Fruit fly (Drosophila melanogaster) whole organism, embryonic: ENCODE data around the gene CG32225.

Experiments
- Adf1 ChIP-seq: fragments of 200-800 bp; sonication (Bioruptor generic); IDR thresholded peaks from 2 replicates; pipeline ENCODE4 v1.3.6; 2022; ENCODE audit warnings: missing biosample characterization, missing genetic modification characterization
- Asciz ChIP-seq: fragments of 200-800 bp; sonication (Bioruptor generic); optimal IDR thresholded peaks from 2 replicates; lab custom pipeline; 2017; ENCODE audit warnings: missing biosample characterization, mild to moderate bottlenecking, missing genetic modification characterization, missing genetic modification reagents
- CG10209 ChIP-seq: fragments of 200-800 bp; sonication (Bioruptor generic); optimal IDR thresholded peaks from 3 replicates; lab custom pipeline; 2017; ENCODE audit warnings: missing biosample characterization, mild to moderate bottlenecking, missing genetic modification characterization, missing genetic modification reagents
- CG10274 ChIP-seq: fragments of 200-800 bp; sonication (Bioruptor generic); optimal IDR thresholded peaks from 3 replicates; lab custom pipeline; 2017; ENCODE audit warnings: missing biosample characterization, mild to moderate bottlenecking, missing genetic modification characterization
- CG10431 ChIP-seq: fragments of 200-800 bp; sonication (Bioruptor generic); optimal IDR thresholded peaks from 3 replicates; lab custom pipeline; 2018; ENCODE audit warnings: missing biosample characterization, mild to moderate bottlenecking, missing genetic modification characterization
- CG14710 ChIP-seq: fragments of 200-800 bp; sonication (Bioruptor generic); optimal IDR thresholded peaks from 3 replicates; lab custom pipeline; 2019; ENCODE audit warnings: missing biosample characterization, mild to moderate bottlenecking, missing genetic modification characterization, moderate library complexity
- CG15011 ChIP-seq: fragments of 200-800 bp; sonication (Bioruptor generic); optimal IDR thresholded peaks from 3 replicates; lab custom pipeline; 2018; ENCODE audit warnings: missing biosample characterization, mild to moderate bottlenecking, missing genetic modification characterization
- CG16779 ChIP-seq: fragments of 200-800 bp; sonication (Bioruptor generic); IDR thresholded peaks from 2 replicates; pipeline ENCODE4 v1.3.6; 2022; ENCODE audit warnings: missing biosample characterization, missing genetic modification characterization
- CG16815 ChIP-seq: fragments of 200-800 bp; sonication (Bioruptor generic); optimal IDR thresholded peaks from 3 replicates; lab custom pipeline; 2017; ENCODE audit warnings: missing biosample characterization, mild to moderate bottlenecking, missing genetic modification characterization
- CG17359 ChIP-seq: fragments of 200-800 bp; sonication (Bioruptor generic); optimal IDR thresholded peaks from 3 replicates; lab custom pipeline; 2018; ENCODE audit warnings: missing biosample characterization, mild to moderate bottlenecking, missing genetic modification characterization, moderate library complexity
- CG17361 ChIP-seq: fragments of 200-800 bp; sonication (Bioruptor generic); IDR thresholded peaks from 3 replicates; pipeline ENCODE4 v1.3.6; 2022; ENCODE audit warnings: missing biosample characterization, missing genetic modification characterization
- CG1832 ChIP-seq: fragments of 200-800 bp; sonication (Bioruptor generic); optimal IDR thresholded peaks from 2 replicates; lab custom pipeline; 2017; ENCODE audit warnings: missing biosample characterization, mild to moderate bottlenecking, missing genetic modification characterization, inconsistent platforms
- CG2120 ChIP-seq: fragments of 200-800 bp; sonication (Bioruptor generic); optimal IDR thresholded peaks from 3 replicates; lab custom pipeline; 2016; ENCODE audit warnings: missing biosample characterization, missing genetic modification characterization
- CG2875 ChIP-seq: fragments of 200-800 bp; sonication (Bioruptor generic); optimal IDR thresholded peaks from 2 replicates; lab custom pipeline; 2017; ENCODE audit warnings: missing biosample characterization, mild to moderate bottlenecking, missing genetic modification characterization, missing genetic modification reagents
- CG42726 ChIP-seq: fragments of 200-800 bp; sonication (Bioruptor generic); IDR thresholded peaks from 2 replicates; pipeline ENCODE4 v1.3.6; 2022; ENCODE audit warnings: missing biosample characterization, missing genetic modification characterization; ENCODE audit not compliant: partially characterized antibody
- CG4820 ChIP-seq: fragments of 200-800 bp; sonication (Bioruptor generic); optimal IDR thresholded peaks from 3 replicates; lab custom pipeline; 2016; ENCODE audit warnings: missing biosample characterization, missing genetic modification characterization
- CG6813 ChIP-seq: fragments of 200-800 bp; sonication (Bioruptor generic); optimal IDR thresholded peaks from 2 replicates; lab custom pipeline; 2017; ENCODE audit warnings: missing biosample characterization, missing genetic modification characterization, mild to moderate bottlenecking, moderate library complexity, missing genetic modification reagents
- CG8359 ChIP-seq: fragments of 200-800 bp; sonication (Bioruptor generic); optimal IDR thresholded peaks from 2 replicates; lab custom pipeline; 2017; ENCODE audit warnings: missing biosample characterization, mild to moderate bottlenecking, missing genetic modification characterization, borderline replicate concordance
- CG8388 ChIP-seq: fragments of 200-800 bp; sonication (Bioruptor generic); optimal IDR thresholded peaks from 2 replicates; lab custom pipeline; 2019; ENCODE audit warnings: missing biosample characterization, mild to moderate bottlenecking, missing genetic modification characterization, moderate library complexity
- CG8478 ChIP-seq: fragments of >200 bp; optimal IDR thresholded peaks from 2 replicates; lab custom pipeline; 2018
- CG9797 ChIP-seq: fragments of 200-800 bp; sonication (Bioruptor generic); optimal IDR thresholded peaks from 3 replicates; lab custom pipeline; 2018; ENCODE audit warnings: missing biosample characterization, mild to moderate bottlenecking, missing genetic modification characterization
- D19B ChIP-seq: fragments of 200-800 bp; sonication (Bioruptor generic); optimal IDR thresholded peaks from 2 replicates; lab custom pipeline; 2017; ENCODE audit warnings: missing biosample characterization, mild to moderate bottlenecking, missing genetic modification characterization
- Dip2 ChIP-seq: fragments of 200-800 bp; sonication (Bioruptor generic); IDR thresholded peaks from 2 replicates; pipeline ENCODE4 v1.3.6; 2022; ENCODE audit warnings: missing biosample characterization, missing genetic modification characterization
- Doc3 ChIP-seq: fragments of 200-800 bp; sonication (Bioruptor generic); IDR thresholded peaks from 3 replicates; pipeline ENCODE4 v1.3.6; 2022; ENCODE audit warnings: missing biosample characterization, missing genetic modification characterization; ENCODE audit not compliant: partially characterized antibody
- HLH3B ChIP-seq: fragments of 200-800 bp; sonication (Bioruptor generic); IDR thresholded peaks from 2 replicates; pipeline ENCODE4 v1.3.6; 2022; ENCODE audit warnings: missing biosample characterization, missing genetic modification characterization
- Hey ChIP-seq: fragments of 200-800 bp; sonication (Bioruptor generic); optimal IDR thresholded peaks from 3 replicates; lab custom pipeline; 2018; ENCODE audit warnings: missing biosample characterization, mild to moderate bottlenecking, missing genetic modification characterization
- Hsf ChIP-seq: fragments of 200-800 bp; sonication (Bioruptor generic); optimal IDR thresholded peaks from 3 replicates; lab custom pipeline; 2016; ENCODE audit warnings: missing biosample characterization, missing genetic modification characterization
- Optix ChIP-seq: fragments of 200-800 bp; sonication (Bioruptor generic); IDR thresholded peaks from 3 replicates; pipeline ENCODE4 v1.3.6; 2022; ENCODE audit warnings: missing biosample characterization, missing genetic modification characterization
- Sin3A ChIP-seq: fragments of >200 bp; optimal IDR thresholded peaks from 2 replicates; lab custom pipeline; 2018
- Stat92E ChIP-seq, 3 experiments: fragments of >200 bp in 2 of 3; fragments of 200-800 bp in 1 of 3; sonication (Bioruptor generic) in 1 of 3; optimal IDR thresholded peaks; 2 replicates each; lab custom pipeline; 2017 to 2019; ENCODE audit warnings: missing biosample characterization in 3 of 3, missing genetic modification characterization in 3 of 3, mild to moderate bottlenecking in 1 of 3, moderate library complexity in 1 of 3
- YL-1 ChIP-seq: fragments of 200-800 bp; sonication (Bioruptor generic); optimal IDR thresholded peaks from 3 replicates; lab custom pipeline; 2017; ENCODE audit warnings: missing biosample characterization, mild to moderate bottlenecking, missing genetic modification characterization
- ash1 ChIP-seq: fragments of 200-800 bp; sonication (Bioruptor generic); optimal IDR thresholded peaks from 2 replicates; lab custom pipeline; 2018; ENCODE audit warnings: missing biosample characterization, mild to moderate bottlenecking, missing genetic modification characterization
- cg ChIP-seq: fragments of 200-800 bp; sonication (Bioruptor generic); optimal IDR thresholded peaks from 3 replicates; lab custom pipeline; 2019; ENCODE audit warnings: missing biosample characterization, mild to moderate bottlenecking, missing genetic modification characterization, moderate library complexity
- crol ChIP-seq: fragments of 200-800 bp; sonication (Bioruptor generic); IDR thresholded peaks from 2 replicates; pipeline ENCODE4 v1.3.6; 2022; ENCODE audit warnings: missing biosample characterization, missing genetic modification characterization
- crp ChIP-seq, 2 experiments: fragments of 200-800 bp; sonication (Bioruptor generic); optimal IDR thresholded peaks; 2 replicates in 1 of 2; 3 replicates in 1 of 2; lab custom pipeline; 2017; ENCODE audit warnings: missing biosample characterization in 2 of 2, missing genetic modification characterization in 2 of 2, mild to moderate bottlenecking in 1 of 2, moderate library complexity in 1 of 2
- esg ChIP-seq: fragments of 200-800 bp; sonication (Bioruptor generic); conservative IDR thresholded peaks from 2 replicates; pipeline ENCODE4 v1.3.6; 2022; ENCODE audit warnings: missing biosample characterization, missing genetic modification characterization
- gcm ChIP-seq: fragments of 200-800 bp; sonication (Bioruptor generic); optimal IDR thresholded peaks from 2 replicates; lab custom pipeline; 2019; ENCODE audit warnings: missing biosample characterization, mild to moderate bottlenecking, missing genetic modification characterization, moderate library complexity
- gcm2 ChIP-seq: fragments of 200-800 bp; sonication (Bioruptor generic); optimal IDR thresholded peaks from 2 replicates; lab custom pipeline; 2016; ENCODE audit warnings: missing biosample characterization, missing genetic modification characterization
- ham ChIP-seq: fragments of 200-800 bp; sonication (Bioruptor generic); IDR thresholded peaks from 2 replicates; pipeline ENCODE4 v1.3.6; 2022; ENCODE audit warnings: missing biosample characterization, missing genetic modification characterization
- kah ChIP-seq: fragments of 200-800 bp; sonication (Bioruptor generic); optimal IDR thresholded peaks from 2 replicates; lab custom pipeline; 2018; ENCODE audit warnings: missing biosample characterization, mild to moderate bottlenecking, missing genetic modification characterization
- kni ChIP-seq: fragments of 200-800 bp; sonication (Bioruptor generic); optimal IDR thresholded peaks from 3 replicates; lab custom pipeline; 2017; ENCODE audit warnings: mild to moderate bottlenecking, missing biosample characterization, missing genetic modification reagents, missing genetic modification characterization
- lola ChIP-seq, 3 experiments: fragments of >200 bp in 2 of 3; fragments of 200-800 bp in 1 of 3; sonication (Bioruptor generic) in 1 of 3; optimal IDR thresholded peaks; 2 replicates each; lab custom pipeline; 2017 to 2019; ENCODE audit warnings: missing biosample characterization in 3 of 3, missing genetic modification characterization in 3 of 3, mild to moderate bottlenecking in 1 of 3, moderate library complexity in 1 of 3
- otp ChIP-seq: fragments of 200-800 bp; sonication (Bioruptor generic); IDR thresholded peaks from 3 replicates; pipeline ENCODE4, ENCODE4 v1.3.6; 2022; ENCODE audit warnings: missing biosample characterization, missing genetic modification characterization
- pho ChIP-seq: fragments of 200-800 bp; sonication (Bioruptor generic); optimal IDR thresholded peaks from 2 replicates; lab custom pipeline; 2016; ENCODE audit warnings: missing biosample characterization, missing genetic modification characterization
- pzg ChIP-seq: fragments of 200-800 bp; sonication (Bioruptor generic); optimal IDR thresholded peaks from 3 replicates; lab custom pipeline; 2018; ENCODE audit warnings: missing biosample characterization, mild to moderate bottlenecking, missing genetic modification characterization, moderate library complexity
- slou ChIP-seq: fragments of 200-800 bp; sonication (Bioruptor generic); optimal IDR thresholded peaks from 3 replicates; lab custom pipeline; 2016; ENCODE audit warnings: missing biosample characterization, missing genetic modification characterization
- vvl ChIP-seq: fragments of 200-800 bp; sonication (Bioruptor generic); IDR thresholded peaks from 2 replicates; pipeline ENCODE4 v1.3.6; 2022; ENCODE audit warnings: missing biosample characterization, missing genetic modification characterization
- wdn ChIP-seq: fragments of 200-800 bp; sonication (Bioruptor generic); IDR thresholded peaks from 2 replicates; pipeline ENCODE4 v1.3.6; 2022; ENCODE audit warnings: missing biosample characterization, missing genetic modification characterization
- z ChIP-seq: fragments of 200-800 bp; sonication (Bioruptor generic); IDR thresholded peaks from 3 replicates; pipeline ENCODE4 v1.3.6; 2022; ENCODE audit warnings: missing biosample characterization, missing genetic modification characterization

The CG32225 gene

dm6 chr3L:20348581-20349093 lies 42.6 kb upstream of the CG32225 start (continued):
- TF ChIP-seq slou (GFP tag; lab: Kevin White, UChicago) (no peak), otp (GFP tag; lab: Robert Waterston, UW) (0 out of 3 replicates have a peak, but pooled peaks have one; percentile 23), lola (GFP tag; optimal IDR thresholded peaks at IDR 0.05; lab: Kevin White, UChicago) (no peak), CG17361 (no peak), Stat92E (GFP tag; optimal IDR thresholded peaks at IDR 0.05; lab: Kevin White, UChicago) (no peak), kni (GFP tag; lab: Kevin White, UChicago) (no peak), CG42726 (GFP tag; lab: Robert Waterston, UW) (no peak), CG2875 (no peak), crol (GFP tag; lab: Robert Waterston, UW) (peak; percentile 94), CG10431 (no peak), CG15011 (GFP tag; lab: Kevin White, UChicago) (no peak), kah (GFP tag; lab: Kevin White, UChicago) (no peak), Asciz (GFP tag; lab: Kevin White, UChicago) (no peak), CG8359 (no peak), CG2120 (GFP tag; lab: Kevin White, UChicago) (no peak), CG10209 (GFP tag; lab: Kevin White, UChicago) (no peak), CG14710 (tag; lab: Kevin White, UChicago) (no peak), z (GFP tag; lab: Robert Waterston, UW) (peak; percentile 51; the same call in 1 of the 3 replicates), HLH3B (no peak), CG1832 (GFP tag; lab: Kevin White, UChicago) (peak; percentile 84), Doc3 (GFP tag; lab: Robert Waterston, UW) (no peak), CG16779 (GFP tag; lab: Robert Waterston, UW) (no peak), CG9797 (GFP tag; lab: Kevin White, UChicago) (no peak), ham (GFP tag; lab: Robert Waterston, UW) (no peak), pho (no peak), D19B (GFP tag; lab: Kevin White, UChicago) (no peak), Adf1 (GFP tag; lab: Robert Waterston, UW) (no peak), Sin3A (no peak), CG16815 (GFP tag; lab: Kevin White, UChicago) (no peak), CG6813 (no peak), CG8478 (lab: Kevin White, UChicago) (no peak), cg (GFP tag; lab: Kevin White, UChicago) (peak; percentile 53)

dm6 chr3L:20347762-20348580 lies 41.9 kb upstream of the CG32225 start, which contains the start of the genes Rbbp5 and eRF1:
Gene Rbbp5, minus strand, starts transcription at chr3L:20347942.
Gene eRF1, plus strand, starts transcription at chr3L:20348355.
- TF ChIP-seq pzg (GFP tag; lab: Kevin White, UChicago) = peak; percentile 64
- TF ChIP-seq CG17359 = peak; percentile 69
- no peak for TF ChIP-seq gcm (GFP tag; lab: Kevin White, UChicago)
- peak; percentile 72 for TF ChIP-seq CG8388 (GFP tag; lab: Kevin White, UChicago)
- TF ChIP-seq ash1 (GFP tag; lab: Kevin White, UChicago) = no peak
- peak; percentile 47 for TF ChIP-seq YL-1 (GFP tag; lab: Kevin White, UChicago)
- no peak for TF ChIP-seq CG10274 (GFP tag; lab: Kevin White, UChicago)
- TF ChIP-seq Dip2 (GFP tag; lab: Robert Waterston, UW) = no peak
- peak; percentile 66 for TF ChIP-seq wdn (GFP tag; lab: Robert Waterston, UW)
- peak; percentile 38 for TF ChIP-seq gcm2
- no peak for TF ChIP-seq Hey (tag; lab: Kevin White, UChicago)
- peak in 1 of 2 experiments; percentile 17 for TF ChIP-seq crp (GFP tag; optimal IDR thresholded peaks at IDR 0.05; lab: Kevin White, UChicago)
- TF ChIP-seq esg (GFP tag; lab: Robert Waterston, UW) = peak; percentile 75; the same call in 1 of the 2 replicates
- peak; percentile 16; the same call in 1 of the 2 replicates for TF ChIP-seq vvl
- peak; percentile 73 for TF ChIP-seq CG4820 (GFP tag; lab: Kevin White, UChicago)
- peak; percentile 68 for TF ChIP-seq Hsf (GFP tag; lab: Kevin White, UChicago)
- peak; percentile 66; the same call in 2 of the 3 replicates for TF ChIP-seq Optix (GFP tag; lab: Robert Waterston, UW)
